Worm (Caenorhabditis elegans) whole organism, L1 larva: ENCODE measurements around the gene T01B7.9.
A peak's percentile ranks its signal among the peaks of the same experiment; 100 is the strongest.

Experiments used
- F16B12.6 ChIP-seq: fragments of 150-350 bp; optimal IDR thresholded peaks from 2 replicates; lab custom pipeline; 2014; ENCODE audit warnings: missing biosample characterization, missing genetic modification characterization
- aha-1 ChIP-seq: fragments of 150-350 bp; optimal IDR thresholded peaks from 2 replicates; lab custom pipeline; 2014; ENCODE audit warnings: missing biosample characterization, missing genetic modification characterization
- alr-1 ChIP-seq: fragments of 200-800 bp; sonication (Bioruptor generic); optimal IDR thresholded peaks from 2 replicates; lab custom pipeline; 2018; ENCODE audit warnings: borderline replicate concordance, mild to moderate bottlenecking, missing genetic modification characterization, missing compliant biosample characterization
- aly-2 ChIP-seq: fragments of 150-350 bp; optimal IDR thresholded peaks from 2 replicates; lab custom pipeline; 2014; ENCODE audit warnings: missing biosample characterization, missing genetic modification characterization
- ama-1 ChIP-seq: fragments of 150-350 bp; optimal IDR thresholded peaks from 2 replicates; lab custom pipeline; 2014
- blmp-1 ChIP-seq: fragments of 150-350 bp; optimal IDR thresholded peaks from 2 replicates; lab custom pipeline; 2014; ENCODE audit warnings: missing biosample characterization, missing genetic modification characterization
- ceh-82 ChIP-seq, 3 experiments: fragments of 150-350 bp in 1 of 3; sonication (generic microtip) in 2 of 3; optimal IDR thresholded peaks; 2 replicates each; lab custom pipeline; 2014 to 2017; ENCODE audit warnings: missing biosample characterization in 3 of 3, missing genetic modification characterization in 3 of 3
- ceh-88 ChIP-seq: fragments of 200-800 bp; sonication (Bioruptor generic); IDR thresholded peaks from 2 replicates; pipeline ENCODE4 v1.3.6; 2022; ENCODE audit warnings: missing genetic modification characterization, missing compliant biosample characterization
- dpl-1 ChIP-seq, 3 experiments: fragments of 150-350 bp in 2 of 3; sonication (generic microtip) in 1 of 3; optimal IDR thresholded peaks; 2 replicates each; lab custom pipeline; 2014 to 2017; ENCODE audit warnings: missing biosample characterization in 3 of 3, missing genetic modification characterization in 3 of 3, missing genetic modification reagents in 3 of 3
- dsc-1 ChIP-seq: sonication (generic microtip); optimal IDR thresholded peaks from 2 replicates; lab custom pipeline; 2016; ENCODE audit warnings: mild to moderate bottlenecking, missing genetic modification characterization, missing compliant biosample characterization
- efl-1 ChIP-seq, 4 experiments: fragments of 150-350 bp; optimal IDR thresholded peaks in 3 of 4; peaks in 1 of 4; 1 replicate in 1 of 4; 2 replicates in 3 of 4; lab custom pipeline; 2014; ENCODE audit warnings: missing biosample characterization in 2 of 4, missing genetic modification characterization in 2 of 4, missing genetic modification reagents in 2 of 4
- egl-27 ChIP-seq, 2 experiments: fragments of 150-350 bp in 1 of 2; sonication (generic microtip); optimal IDR thresholded peaks; 3 replicates each; lab custom pipeline; 2017 to 2018; ENCODE audit warnings: missing biosample characterization in 2 of 2, missing genetic modification characterization in 2 of 2, missing genetic modification reagents in 2 of 2
- elt-3 ChIP-seq, 6 experiments: fragments of 150-350 bp in 1 of 6; sonication (generic microtip); optimal IDR thresholded peaks; 2 replicates each; lab custom pipeline; 2017 to 2018; ENCODE audit warnings: missing biosample characterization in 6 of 6, missing genetic modification characterization in 6 of 6, inconsistent platforms in 1 of 6
- fos-1 ChIP-seq: fragments of 150-350 bp; optimal IDR thresholded peaks from 2 replicates; lab custom pipeline; 2014; ENCODE audit warnings: missing biosample characterization, missing genetic modification characterization
- hlh-17 ChIP-seq: fragments of 200-800 bp; sonication (Bioruptor generic); optimal IDR thresholded peaks from 2 replicates; lab custom pipeline; 2018; ENCODE audit warnings: missing genetic modification characterization, mild to moderate bottlenecking, missing compliant biosample characterization, moderate library complexity, borderline replicate concordance
- hlh-4 ChIP-seq: sonication (generic microtip); optimal IDR thresholded peaks from 2 replicates; lab custom pipeline; 2016; ENCODE audit warnings: mild to moderate bottlenecking, missing genetic modification characterization, missing compliant biosample characterization
- isw-1 ChIP-seq: fragments of 200-800 bp; sonication (Bioruptor generic); IDR thresholded peaks from 2 replicates; pipeline ENCODE4 v1.3.6; 2022; ENCODE audit warnings: missing genetic modification characterization, missing compliant biosample characterization
- lin-14 ChIP-seq: fragments of 200-800 bp; sonication (Bioruptor generic); optimal IDR thresholded peaks from 2 replicates; lab custom pipeline; 2018; ENCODE audit warnings: mild to moderate bottlenecking, missing genetic modification characterization, moderate library complexity, missing compliant biosample characterization
- lin-35 ChIP-seq, 2 experiments: fragments of 150-350 bp; optimal IDR thresholded peaks; 2 replicates each; lab custom pipeline; 2014; ENCODE audit warnings: missing biosample characterization in 2 of 2, missing genetic modification characterization in 2 of 2, missing genetic modification reagents in 2 of 2
- lir-3 ChIP-seq: sonication (generic microtip); optimal IDR thresholded peaks from 2 replicates; lab custom pipeline; 2016; ENCODE audit warnings: mild to moderate bottlenecking, missing genetic modification characterization, moderate library complexity, missing compliant biosample characterization; ENCODE audit not compliant: poor library complexity
- lsy-2 ChIP-seq, 2 experiments: fragments of 150-350 bp; optimal IDR thresholded peaks; 2 replicates each; lab custom pipeline; 2014; ENCODE audit warnings: missing biosample characterization in 2 of 2, missing genetic modification characterization in 2 of 2
- mef-2 ChIP-seq: fragments of 150-350 bp; optimal IDR thresholded peaks from 2 replicates; lab custom pipeline; 2014; ENCODE audit warnings: missing biosample characterization, missing genetic modification characterization
- mep-1 ChIP-seq: fragments of 150-350 bp; optimal IDR thresholded peaks from 2 replicates; lab custom pipeline; 2014; ENCODE audit warnings: missing biosample characterization, missing genetic modification characterization
- nhr-11 ChIP-seq: fragments of 150-350 bp; optimal IDR thresholded peaks from 2 replicates; lab custom pipeline; 2014; ENCODE audit warnings: missing biosample characterization, missing genetic modification characterization
- nhr-20 ChIP-seq: sonication (generic microtip); optimal IDR thresholded peaks from 2 replicates; lab custom pipeline; 2016; ENCODE audit warnings: mild to moderate bottlenecking, missing genetic modification characterization, missing compliant biosample characterization
- nhr-237 ChIP-seq: fragments of 150-350 bp; optimal IDR thresholded peaks from 2 replicates; lab custom pipeline; 2014; ENCODE audit warnings: missing biosample characterization, missing genetic modification characterization
- nhr-28 ChIP-seq: fragments of 150-350 bp; optimal IDR thresholded peaks from 2 replicates; lab custom pipeline; 2014; ENCODE audit warnings: missing biosample characterization, missing genetic modification characterization
- nhr-47 ChIP-seq: sonication (generic microtip); optimal IDR thresholded peaks from 2 replicates; lab custom pipeline; 2016; ENCODE audit warnings: mild to moderate bottlenecking, missing genetic modification characterization, moderate library complexity, missing compliant biosample characterization
- nhr-71 ChIP-seq: sonication (generic microtip); optimal IDR thresholded peaks from 2 replicates; lab custom pipeline; 2016; ENCODE audit warnings: mild to moderate bottlenecking, missing genetic modification characterization, moderate library complexity, missing compliant biosample characterization
- nhr-84 ChIP-seq: sonication (generic microtip); optimal IDR thresholded peaks from 2 replicates; lab custom pipeline; 2017; ENCODE audit warnings: missing biosample characterization, missing genetic modification characterization
- nhr-90 ChIP-seq: sonication (generic microtip); optimal IDR thresholded peaks from 2 replicates; lab custom pipeline; 2016; ENCODE audit warnings: mild to moderate bottlenecking, missing genetic modification characterization, missing compliant biosample characterization; ENCODE audit not compliant: poor library complexity
- pag-3 ChIP-seq: sonication (generic microtip); optimal IDR thresholded peaks from 2 replicates; lab custom pipeline; 2017; ENCODE audit warnings: missing genetic modification characterization, mild to moderate bottlenecking, missing compliant biosample characterization, antibody characterized with exemption, borderline replicate concordance; ENCODE audit not compliant: insufficient read depth
- rnt-1 ChIP-seq: sonication (generic microtip); optimal IDR thresholded peaks from 2 replicates; lab custom pipeline; 2016; ENCODE audit warnings: mild to moderate bottlenecking, missing genetic modification characterization, moderate library complexity, missing compliant biosample characterization
- skn-1 ChIP-seq: fragments of 150-350 bp; optimal IDR thresholded peaks from 2 replicates; lab custom pipeline; 2014; ENCODE audit warnings: missing biosample characterization, missing genetic modification characterization
- snu-23 ChIP-seq: sonication (generic microtip); optimal IDR thresholded peaks from 2 replicates; lab custom pipeline; 2016; ENCODE audit warnings: missing genetic modification characterization, missing compliant biosample characterization
- sup-37 ChIP-seq: fragments of 200-800 bp; sonication (Bioruptor generic); optimal IDR thresholded peaks from 2 replicates; lab custom pipeline; 2018; ENCODE audit warnings: mild to moderate bottlenecking, missing genetic modification characterization, missing compliant biosample characterization
- unc-130 ChIP-seq: fragments of 150-350 bp; optimal IDR thresholded peaks from 2 replicates; lab custom pipeline; 2017; ENCODE audit warnings: missing biosample characterization, missing genetic modification characterization, inconsistent platforms
- unc-30 ChIP-seq: sonication (generic microtip); optimal IDR thresholded peaks from 2 replicates; lab custom pipeline; 2017; ENCODE audit warnings: missing biosample characterization, missing genetic modification characterization
- unc-62 ChIP-seq: fragments of 150-350 bp; optimal IDR thresholded peaks from 2 replicates; lab custom pipeline; 2014; ENCODE audit warnings: missing biosample characterization, missing genetic modification reagents, missing genetic modification characterization
- unc-86 ChIP-seq: sonication (generic microtip); optimal IDR thresholded peaks from 2 replicates; lab custom pipeline; 2016; ENCODE audit warnings: missing genetic modification characterization, missing compliant biosample characterization
- ztf-4 ChIP-seq: fragments of 150-350 bp; optimal IDR thresholded peaks from 2 replicates; lab custom pipeline; 2014; ENCODE audit warnings: missing biosample characterization, missing genetic modification characterization

T01B7.9 gene

ce11 chrII:8726700-8727099, at the start of gene T01B7.9:
Gene T01B7.9, minus strand, starts transcription at chrII:8726800.
- TF ChIP-seq unc-86 (tag; lab: Kevin White, UChicago), result no peak
- TF ChIP-seq nhr-11, result no peak
- TF ChIP-seq ceh-88 (GFP tag; lab: Robert Waterston, UW), result no peak
- no peak for TF ChIP-seq egl-27 (tag; optimal IDR thresholded peaks at IDR 0.05; lab: Kevin White, UChicago)
- no peak for TF ChIP-seq nhr-47 (tag; lab: Kevin White, UChicago)
- TF ChIP-seq unc-30, result no peak
- TF ChIP-seq lin-35 (GFP tag; optimal IDR thresholded peaks at IDR 0.05; lab: Kevin White, UChicago), result no peak
- TF ChIP-seq mef-2 (tag; lab: Kevin White, UChicago), result no peak
- no peak for TF ChIP-seq alr-1 (tag; lab: Kevin White, UChicago)
- no peak for TF ChIP-seq aha-1 (tag; lab: Kevin White, UChicago)
- TF ChIP-seq isw-1 (GFP tag; lab: Robert Waterston, UW), result no peak
- TF ChIP-seq unc-62 (GFP tag; lab: Kevin White, UChicago), result no peak
- no peak for TF ChIP-seq hlh-4 (tag; lab: Kevin White, UChicago)
- TF ChIP-seq nhr-28 (tag; lab: Kevin White, UChicago), result no peak
- no peak for TF ChIP-seq skn-1

- no peak for TF ChIP-seq unc-62 (GFP tag; lab: Kevin White, UChicago)
- no peak for TF ChIP-seq lin-14 (GFP tag; lab: Kevin White, UChicago)
- TF ChIP-seq fos-1 (tag; lab: Kevin White, UChicago), result no peak
- TF ChIP-seq elt-3 (tag; optimal IDR thresholded peaks at IDR 0.05; lab: Kevin White, UChicago), result no peak
- no peak for TF ChIP-seq dsc-1 (tag; lab: Kevin White, UChicago)
- TF ChIP-seq hlh-17 (GFP tag; lab: Kevin White, UChicago), result no peak
- TF ChIP-seq nhr-90 (tag; lab: Kevin White, UChicago), result no peak
- no peak for TF ChIP-seq pag-3 (tag; lab: Kevin White, UChicago)
- no peak for TF ChIP-seq snu-23
- TF ChIP-seq aly-2 (tag; lab: Kevin White, UChicago), result no peak
- no peak for TF ChIP-seq nhr-71 (tag; lab: Kevin White, UChicago)
- no peak for TF ChIP-seq ama-1
- no peak for TF ChIP-seq sup-37 (GFP tag; lab: Kevin White, UChicago)
- no peak for TF ChIP-seq nhr-237 (tag; lab: Kevin White, UChicago)
- no peak for TF ChIP-seq unc-130 (tag; lab: Kevin White, UChicago)
- no peak for TF ChIP-seq nhr-84 (tag; lab: Kevin White, UChicago)
- no peak for TF ChIP-seq egl-27 (tag; optimal IDR thresholded peaks at IDR 0.05; lab: Kevin White, UChicago)
Measured at ce11 chrII:8770675-8771074, 44.1 kb upstream of the T01B7.9 start, which contains the start of gene let-19. Gene let-19, plus strand, starts transcription at chrII:8770975.

- TF ChIP-seq lin-35 (GFP tag; optimal IDR thresholded peaks at IDR 0.05; lab: Kevin White, UChicago) (peak in 1 of 2 experiments; percentile 35), pag-3 (tag; lab: Kevin White, UChicago) (no peak), dpl-1 (GFP tag; optimal IDR thresholded peaks at IDR 0.05; lab: Kevin White, UChicago) (peak in 1 of 3 experiments; percentile 4), lsy-2 (tag; optimal IDR thresholded peaks at IDR 0.05; lab: Kevin White, UChicago) (peak in 1 of 2 experiments; percentile 36), F16B12.6 (tag; lab: Kevin White, UChicago) (peak; percentile 18), snu-23 (peak; percentile 31), ztf-4 (no peak), efl-1 (optimal IDR thresholded peaks at IDR 0.05; lab: Kevin White, UChicago) (peak in 1 of 2 experiments; percentile 15), efl-1 (GFP tag; optimal IDR thresholded peaks at IDR 0.05 in 1 of 2; lab: Kevin White, UChicago) (peak in 1 of 2 experiments; percentile 57), ceh-82 (tag; optimal IDR thresholded peaks at IDR 0.05; lab: Kevin White, UChicago) (peak in 1 of 3 experiments; percentile 7), lin-14 (GFP tag; lab: Kevin White, UChicago) (peak; percentile 60), rnt-1 (peak; percentile 11), blmp-1 (peak; percentile 18), lir-3 (tag; lab: Kevin White, UChicago) (no peak), mep-1 (peak; percentile 36), nhr-20 (tag; lab: Kevin White, UChicago) (peak; percentile 12)
Measured at ce11 chrII:8769375-8769774, 42.8 kb upstream of the T01B7.9 start.
